Worm (Caenorhabditis elegans) whole organism, young adult: Measurements from ENCODE around the gene fbxb-10.
"Not testable (repeated sequence)": the region's sequence is repeated elsewhere in the genome, so short reads cannot be mapped to it uniquely, and the experiment has no call there.

ENCODE experiments used
- B0019.2 ChIP-seq: fragments of 200-800 bp; sonication (Bioruptor generic); conservative IDR thresholded peaks from 2 replicates; pipeline ENCODE4 v1.3.6; 2022; ENCODE audit warnings: missing genetic modification reagents, missing genetic modification characterization, missing compliant biosample characterization
- ceh-79 ChIP-seq: sonication (generic microtip); optimal IDR thresholded peaks from 2 replicates; lab custom pipeline; 2017; ENCODE audit warnings: mild to moderate bottlenecking, missing genetic modification characterization, missing compliant biosample characterization
- egl-44 ChIP-seq: fragments of 200-800 bp; sonication (Bioruptor generic); IDR thresholded peaks from 2 replicates; pipeline ENCODE4 v1.3.6; 2022; ENCODE audit warnings: missing genetic modification reagents, missing genetic modification characterization, missing compliant biosample characterization
- hmg-1.2 ChIP-seq: fragments of 200-800 bp; sonication (Bioruptor generic); IDR thresholded peaks from 2 replicates; pipeline ENCODE4 v1.3.6; 2022; ENCODE audit warnings: missing genetic modification reagents, missing genetic modification characterization, missing compliant biosample characterization
- nhr-179 ChIP-seq: sonication (generic microtip); optimal IDR thresholded peaks from 2 replicates; lab custom pipeline; 2016; ENCODE audit warnings: mild to moderate bottlenecking, missing genetic modification characterization, missing compliant biosample characterization
- rec-8 ChIP-seq, 2 experiments: sonication (generic microtip); optimal IDR thresholded peaks; 2 replicates each; lab custom pipeline; 2016; ENCODE audit warnings: mild to moderate bottlenecking in 2 of 2, missing genetic modification characterization in 2 of 2, missing genetic modification reagents in 2 of 2, missing genotype in 2 of 2, missing biosample characterization in 1 of 2, missing compliant biosample characterization in 1 of 2, moderate library complexity in 1 of 2
- repo-1 ChIP-seq: sonication (generic microtip); optimal IDR thresholded peaks from 2 replicates; lab custom pipeline; 2017; ENCODE audit warnings: mild to moderate bottlenecking, missing genetic modification characterization, missing compliant biosample characterization
- snpc-4 ChIP-seq, 5 experiments: fragments of 150-350 bp in 1 of 5; sonication (generic microtip) in 4 of 5; optimal IDR thresholded peaks; 2 replicates each; lab custom pipeline; 2014 to 2018; ENCODE audit warnings: missing genetic modification characterization in 5 of 5, missing biosample characterization in 3 of 5, antibody characterized with exemption in 2 of 5, mild to moderate bottlenecking in 2 of 5, missing compliant biosample characterization in 2 of 5, missing genotype in 2 of 5, moderate library complexity in 2 of 5, missing genetic modification reagents in 1 of 5
- tbx-9 ChIP-seq: sonication (generic microtip); optimal IDR thresholded peaks from 2 replicates; lab custom pipeline; 2016; ENCODE audit warnings: borderline replicate concordance, missing genetic modification characterization, inconsistent platforms, missing compliant biosample characterization
- tlf-1 ChIP-seq: fragments of 200-800 bp; sonication (Bioruptor generic); optimal IDR thresholded peaks from 2 replicates; lab custom pipeline; 2018; ENCODE audit warnings: mild to moderate bottlenecking, missing genetic modification characterization, missing compliant biosample characterization
- ztf-18 ChIP-seq: sonication (generic microtip); optimal IDR thresholded peaks from 2 replicates; lab custom pipeline; 2016; ENCODE audit warnings: missing genotype, mild to moderate bottlenecking, missing genetic modification characterization, missing compliant biosample characterization

- not testable (repeated sequence) for TF ChIP-seq rec-8 (tag; optimal IDR thresholded peaks at IDR 0.05; lab: Kevin White, UChicago); nhr-179 (tag; lab: Kevin White, UChicago); tlf-1; hmg-1.2; repo-1 (tag; lab: Kevin White, UChicago); ceh-79 (tag; lab: Kevin White, UChicago); B0019.2; egl-44 (GFP tag; lab: Robert Waterston, UW); tbx-9 (tag; lab: Kevin White, UChicago); ztf-18 (tag; lab: Kevin White, UChicago); snpc-4 (GFP tag; optimal IDR thresholded peaks at IDR 0.05; lab: Kevin White, UChicago); snpc-4 (tag; optimal IDR thresholded peaks at IDR 0.05; lab: Kevin White, UChicago)
Observed at ce11 chrII:1862334-1862733, 44.1 kb upstream of the fbxb-10 start, which contains the start of gene fbxb-98.
